Worm (Caenorhabditis elegans) whole organism, L1 larva: ENCODE data around the gene B0393.7.
A peak's percentile ranks its signal among the peaks of the same experiment; 100 is the strongest.

Experiments used
- C04F5.9 ChIP-seq: sonication (generic microtip); optimal IDR thresholded peaks from 2 replicates; lab custom pipeline; 2016; ENCODE audit warnings: missing genetic modification characterization, missing compliant biosample characterization
- C16A3.4 ChIP-seq: fragments of 150-350 bp; optimal IDR thresholded peaks from 2 replicates; lab custom pipeline; 2014; ENCODE audit warnings: missing biosample characterization, missing genetic modification characterization
- C34B4.2 ChIP-seq: sonication (generic microtip); optimal IDR thresholded peaks from 2 replicates; lab custom pipeline; 2017; ENCODE audit warnings: mild to moderate bottlenecking, missing genetic modification characterization, missing compliant biosample characterization
- Y116A8C.19 ChIP-seq: sonication (generic microtip); optimal IDR thresholded peaks from 2 replicates; lab custom pipeline; 2016; ENCODE audit warnings: missing compliant biosample characterization, missing genetic modification characterization, borderline replicate concordance
- aha-1 ChIP-seq: fragments of 150-350 bp; optimal IDR thresholded peaks from 2 replicates; lab custom pipeline; 2014; ENCODE audit warnings: missing biosample characterization, missing genetic modification characterization
- ama-1 ChIP-seq: fragments of 150-350 bp; optimal IDR thresholded peaks from 2 replicates; lab custom pipeline; 2014
- blmp-1 ChIP-seq: fragments of 150-350 bp; optimal IDR thresholded peaks from 2 replicates; lab custom pipeline; 2014; ENCODE audit warnings: missing biosample characterization, missing genetic modification characterization
- ceh-82 ChIP-seq, 3 experiments: fragments of 150-350 bp in 1 of 3; sonication (generic microtip) in 2 of 3; optimal IDR thresholded peaks; 2 replicates each; lab custom pipeline; 2014 to 2017; ENCODE audit warnings: missing biosample characterization in 3 of 3, missing genetic modification characterization in 3 of 3
- ceh-88 ChIP-seq: fragments of 200-800 bp; sonication (Bioruptor generic); IDR thresholded peaks from 2 replicates; pipeline ENCODE4 v1.3.6; 2022; ENCODE audit warnings: missing genetic modification characterization, missing compliant biosample characterization
- ceh-90 ChIP-seq: sonication (generic microtip); optimal IDR thresholded peaks from 2 replicates; lab custom pipeline; 2016; ENCODE audit warnings: missing genetic modification characterization, missing compliant biosample characterization
- ces-1 ChIP-seq: fragments of 150-350 bp; optimal IDR thresholded peaks from 2 replicates; lab custom pipeline; 2014; ENCODE audit warnings: missing biosample characterization, missing genetic modification reagents, missing genetic modification characterization
- dpl-1 ChIP-seq, 3 experiments: fragments of 150-350 bp in 2 of 3; sonication (generic microtip) in 1 of 3; optimal IDR thresholded peaks; 2 replicates each; lab custom pipeline; 2014 to 2017; ENCODE audit warnings: missing biosample characterization in 3 of 3, missing genetic modification characterization in 3 of 3, missing genetic modification reagents in 3 of 3
- dsc-1 ChIP-seq: sonication (generic microtip); optimal IDR thresholded peaks from 2 replicates; lab custom pipeline; 2016; ENCODE audit warnings: mild to moderate bottlenecking, missing genetic modification characterization, missing compliant biosample characterization
- efl-1 ChIP-seq, 4 experiments: fragments of 150-350 bp; optimal IDR thresholded peaks in 3 of 4; peaks in 1 of 4; 1 replicate in 1 of 4; 2 replicates in 3 of 4; lab custom pipeline; 2014; ENCODE audit warnings: missing biosample characterization in 2 of 4, missing genetic modification characterization in 2 of 4, missing genetic modification reagents in 2 of 4
- efl-3 ChIP-seq: fragments of 200-800 bp; sonication (Bioruptor generic); optimal IDR thresholded peaks from 2 replicates; lab custom pipeline; 2018; ENCODE audit warnings: mild to moderate bottlenecking, missing genetic modification characterization, missing compliant biosample characterization
- egl-13 ChIP-seq: sonication (generic microtip); optimal IDR thresholded peaks from 2 replicates; lab custom pipeline; 2016; ENCODE audit warnings: missing genotype, missing genetic modification reagents, missing genetic modification characterization, missing compliant biosample characterization
- egl-27 ChIP-seq, 2 experiments: fragments of 150-350 bp in 1 of 2; sonication (generic microtip); optimal IDR thresholded peaks; 3 replicates each; lab custom pipeline; 2017 to 2018; ENCODE audit warnings: missing biosample characterization in 2 of 2, missing genetic modification characterization in 2 of 2, missing genetic modification reagents in 2 of 2
- elt-2 ChIP-seq: sonication (generic microtip); optimal IDR thresholded peaks from 2 replicates; lab custom pipeline; 2016; ENCODE audit warnings: missing genetic modification characterization, mild to moderate bottlenecking, inconsistent platforms, missing compliant biosample characterization, missing genetic modification reagents
- ets-5 ChIP-seq: fragments of 200-800 bp; sonication (Bioruptor generic); IDR thresholded peaks from 2 replicates; pipeline ENCODE4 v1.3.6; 2022; ENCODE audit warnings: missing genetic modification characterization, missing compliant biosample characterization
- fkh-10 ChIP-seq: sonication (generic microtip); optimal IDR thresholded peaks from 2 replicates; lab custom pipeline; 2017; ENCODE audit warnings: missing biosample characterization, missing genetic modification reagents, missing genetic modification characterization
- fkh-8 ChIP-seq: sonication (generic microtip); optimal IDR thresholded peaks from 2 replicates; lab custom pipeline; 2016; ENCODE audit warnings: mild to moderate bottlenecking, missing genetic modification characterization, missing compliant biosample characterization
- fos-1 ChIP-seq: fragments of 150-350 bp; optimal IDR thresholded peaks from 2 replicates; lab custom pipeline; 2014; ENCODE audit warnings: missing biosample characterization, missing genetic modification characterization
- grh-1 ChIP-seq: fragments of 200-800 bp; sonication (Bioruptor generic); IDR thresholded peaks from 2 replicates; pipeline ENCODE4 v1.3.6; 2022; ENCODE audit warnings: missing genetic modification reagents, missing genetic modification characterization, missing compliant biosample characterization
- hlh-17 ChIP-seq: fragments of 200-800 bp; sonication (Bioruptor generic); optimal IDR thresholded peaks from 2 replicates; lab custom pipeline; 2018; ENCODE audit warnings: missing genetic modification characterization, mild to moderate bottlenecking, missing compliant biosample characterization, moderate library complexity, borderline replicate concordance
- hpl-2 ChIP-seq: fragments of 150-350 bp; optimal IDR thresholded peaks from 2 replicates; lab custom pipeline; 2014; ENCODE audit warnings: missing biosample characterization, missing genetic modification reagents, missing genetic modification characterization
- lin-15B ChIP-seq: fragments of 150-350 bp; sonication (generic microtip); optimal IDR thresholded peaks from 3 replicates; lab custom pipeline; 2014; ENCODE audit warnings: missing biosample characterization, missing genetic modification characterization
- lin-35 ChIP-seq, 2 experiments: fragments of 150-350 bp; optimal IDR thresholded peaks; 2 replicates each; lab custom pipeline; 2014; ENCODE audit warnings: missing biosample characterization in 2 of 2, missing genetic modification characterization in 2 of 2, missing genetic modification reagents in 2 of 2
- lin-39 ChIP-seq: fragments of 150-350 bp; optimal IDR thresholded peaks from 2 replicates; lab custom pipeline; 2014; ENCODE audit warnings: missing biosample characterization, missing genetic modification reagents, missing genetic modification characterization
- lsy-2 ChIP-seq, 2 experiments: fragments of 150-350 bp; optimal IDR thresholded peaks; 2 replicates each; lab custom pipeline; 2014; ENCODE audit warnings: missing biosample characterization in 2 of 2, missing genetic modification characterization in 2 of 2
- mab-9 ChIP-seq: fragments of 200-800 bp; sonication (Bioruptor generic); IDR thresholded peaks from 2 replicates; pipeline ENCODE4 v1.3.6; 2022; ENCODE audit warnings: missing genetic modification reagents, missing genetic modification characterization, missing compliant biosample characterization
- nhr-11 ChIP-seq: fragments of 150-350 bp; optimal IDR thresholded peaks from 2 replicates; lab custom pipeline; 2014; ENCODE audit warnings: missing biosample characterization, missing genetic modification characterization
- nhr-19 ChIP-seq: fragments of 200-800 bp; sonication (Bioruptor generic); conservative IDR thresholded peaks from 2 replicates; pipeline ENCODE4 v1.3.6; 2022; ENCODE audit warnings: missing genetic modification characterization, missing compliant biosample characterization
- nhr-20 ChIP-seq: sonication (generic microtip); optimal IDR thresholded peaks from 2 replicates; lab custom pipeline; 2016; ENCODE audit warnings: mild to moderate bottlenecking, missing genetic modification characterization, missing compliant biosample characterization
- nhr-237 ChIP-seq: fragments of 150-350 bp; optimal IDR thresholded peaks from 2 replicates; lab custom pipeline; 2014; ENCODE audit warnings: missing biosample characterization, missing genetic modification characterization
- nhr-47 ChIP-seq: sonication (generic microtip); optimal IDR thresholded peaks from 2 replicates; lab custom pipeline; 2016; ENCODE audit warnings: mild to moderate bottlenecking, missing genetic modification characterization, moderate library complexity, missing compliant biosample characterization
- nhr-77 ChIP-seq: fragments of 150-350 bp; optimal IDR thresholded peaks from 2 replicates; lab custom pipeline; 2014; ENCODE audit warnings: missing biosample characterization, missing genetic modification characterization
- nhr-84 ChIP-seq: sonication (generic microtip); optimal IDR thresholded peaks from 2 replicates; lab custom pipeline; 2017; ENCODE audit warnings: missing biosample characterization, missing genetic modification characterization
- nhr-85 ChIP-seq: sonication (generic microtip); peaks from one replicate; lab custom pipeline; 2016; ENCODE audit warnings: missing genetic modification characterization, inconsistent platforms, missing compliant biosample characterization
- nhr-90 ChIP-seq: sonication (generic microtip); optimal IDR thresholded peaks from 2 replicates; lab custom pipeline; 2016; ENCODE audit warnings: mild to moderate bottlenecking, missing genetic modification characterization, missing compliant biosample characterization; ENCODE audit not compliant: poor library complexity
- pax-3 ChIP-seq: fragments of 200-800 bp; sonication (Bioruptor generic); optimal IDR thresholded peaks from 2 replicates; lab custom pipeline; 2018; ENCODE audit warnings: mild to moderate bottlenecking, missing genetic modification characterization, moderate library complexity, missing compliant biosample characterization
- skn-1 ChIP-seq: fragments of 150-350 bp; optimal IDR thresholded peaks from 2 replicates; lab custom pipeline; 2014; ENCODE audit warnings: missing biosample characterization, missing genetic modification characterization
- snu-23 ChIP-seq: sonication (generic microtip); optimal IDR thresholded peaks from 2 replicates; lab custom pipeline; 2016; ENCODE audit warnings: missing genetic modification characterization, missing compliant biosample characterization
- swsn-7 ChIP-seq: sonication (generic microtip); optimal IDR thresholded peaks from 2 replicates; lab custom pipeline; 2016; ENCODE audit warnings: missing genetic modification characterization, missing compliant biosample characterization
- tbx-2 ChIP-seq: sonication (generic microtip); optimal IDR thresholded peaks from 2 replicates; lab custom pipeline; 2016; ENCODE audit warnings: missing genetic modification characterization, missing compliant biosample characterization
- tlp-1 ChIP-seq: fragments of 150-350 bp; optimal IDR thresholded peaks from 2 replicates; lab custom pipeline; 2014; ENCODE audit warnings: missing biosample characterization, missing genetic modification characterization
- unc-130 ChIP-seq: fragments of 150-350 bp; optimal IDR thresholded peaks from 2 replicates; lab custom pipeline; 2017; ENCODE audit warnings: missing biosample characterization, missing genetic modification characterization, inconsistent platforms
- unc-30 ChIP-seq: sonication (generic microtip); optimal IDR thresholded peaks from 2 replicates; lab custom pipeline; 2017; ENCODE audit warnings: missing biosample characterization, missing genetic modification characterization
- unc-62 ChIP-seq: fragments of 150-350 bp; optimal IDR thresholded peaks from 2 replicates; lab custom pipeline; 2014; ENCODE audit warnings: missing biosample characterization, missing genetic modification reagents, missing genetic modification characterization
- xbp-1 ChIP-seq: sonication (generic microtip); optimal IDR thresholded peaks from 2 replicates; lab custom pipeline; 2016; ENCODE audit warnings: missing genetic modification characterization, missing compliant biosample characterization
- zag-1 ChIP-seq: fragments of 150-350 bp; optimal IDR thresholded peaks from 2 replicates; lab custom pipeline; 2014; ENCODE audit warnings: missing biosample characterization, missing genetic modification characterization
- zip-4 ChIP-seq: fragments of 200-800 bp; sonication (Bioruptor generic); optimal IDR thresholded peaks from 2 replicates; lab custom pipeline; 2018; ENCODE audit warnings: mild to moderate bottlenecking, missing genetic modification characterization, moderate library complexity, missing compliant biosample characterization
- ztf-11 ChIP-seq, 2 experiments: sonication (generic microtip); optimal IDR thresholded peaks; 2 replicates each; lab custom pipeline; 2016 to 2017; ENCODE audit warnings: missing genetic modification characterization in 2 of 2, missing biosample characterization in 1 of 2, missing compliant biosample characterization in 1 of 2
- ztf-4 ChIP-seq: fragments of 150-350 bp; optimal IDR thresholded peaks from 2 replicates; lab custom pipeline; 2014; ENCODE audit warnings: missing biosample characterization, missing genetic modification characterization

B0393.7 gene

ce11 chrIII:4756983-4757382 is 20.9 kb downstream of the B0393.7 start, which contains the start of gene fbxl-2 (continued):
- TF ChIP-seq skn-1 (tag; lab: Kevin White, UChicago) (peak; percentile 96), nhr-84 (no peak), aha-1 (tag; lab: Kevin White, UChicago) (peak; percentile 47), dsc-1 (tag; lab: Kevin White, UChicago) (peak; percentile 95), elt-2 (tag; lab: Kevin White, UChicago) (peak; percentile 87), egl-27 (tag; optimal IDR thresholded peaks at IDR 0.05; lab: Kevin White, UChicago) (no peak), nhr-20 (tag; lab: Kevin White, UChicago) (peak; percentile 95), nhr-47 (tag; lab: Kevin White, UChicago) (peak; percentile 98), ets-5 (GFP tag; lab: Robert Waterston, UW) (no peak), zag-1 (tag; lab: Kevin White, UChicago) (no peak), grh-1 (GFP tag; lab: Robert Waterston, UW) (peak; percentile 94), efl-1 (optimal IDR thresholded peaks at IDR 0.05; lab: Kevin White, UChicago) (peak; percentile 92 to 100), efl-1 (GFP tag; optimal IDR thresholded peaks at IDR 0.05 in 1 of 2; lab: Kevin White, UChicago) (peak; percentile 99 to 100), pax-3 (tag; lab: Kevin White, UChicago) (peak; percentile 91), mab-9 (GFP tag; lab: Robert Waterston, UW) (peak; percentile 93), snu-23 (GFP tag; lab: Kevin White, UChicago) (peak; percentile 98), lin-35 (GFP tag; optimal IDR thresholded peaks at IDR 0.05; lab: Kevin White, UChicago) (peak; percentile 99 to 100), tbx-2 (tag; lab: Kevin White, UChicago) (peak; percentile 97), ceh-82 (tag; optimal IDR thresholded peaks at IDR 0.05; lab: Kevin White, UChicago) (peak; percentile 97 to 99 (median 98)), nhr-77 (peak; percentile 94), unc-62 (GFP tag; lab: Kevin White, UChicago) (peak; percentile 56), nhr-85 (peak; percentile 97), C16A3.4 (tag; lab: Kevin White, UChicago) (peak; percentile 97), hpl-2 (GFP tag; lab: Kevin White, UChicago) (peak; percentile 30), nhr-11 (peak; percentile 85), nhr-19 (GFP tag; lab: Robert Waterston, UW) (peak; percentile 98), ceh-90 (tag; lab: Kevin White, UChicago) (peak; percentile 41), C04F5.9 (tag; lab: Kevin White, UChicago) (peak; percentile 99), ztf-11 (tag; optimal IDR thresholded peaks at IDR 0.05; lab: Kevin White, UChicago) (peak in 1 of 2 experiments; percentile 88), blmp-1 (peak; percentile 86), unc-30 (tag; lab: Kevin White, UChicago) (no peak), C34B4.2 (tag; lab: Kevin White, UChicago) (peak; percentile 80), ztf-4 (tag; lab: Kevin White, UChicago) (peak; percentile 91), nhr-237 (tag; lab: Kevin White, UChicago) (peak; percentile 90), fos-1 (tag; lab: Kevin White, UChicago) (peak; percentile 87), fkh-10 (GFP tag; lab: Kevin White, UChicago) (peak; percentile 80), lin-39 (tag; lab: Kevin White, UChicago) (peak; percentile 85), hlh-17 (GFP tag; lab: Kevin White, UChicago) (no peak), Y116A8C.19 (tag; lab: Kevin White, UChicago) (no peak), nhr-90 (tag; lab: Kevin White, UChicago) (peak; percentile 95), lin-15B (peak; percentile 98), dpl-1 (GFP tag; optimal IDR thresholded peaks at IDR 0.05; lab: Kevin White, UChicago) (peak; percentile 99 to 100 (median 100)), egl-13 (tag; lab: Kevin White, UChicago) (peak; percentile 89), ama-1 (lab: Kevin White, UChicago) (no peak), xbp-1 (tag; lab: Kevin White, UChicago) (peak; percentile 97), efl-3 (GFP tag; lab: Kevin White, UChicago) (peak; percentile 33), fkh-8 (peak; percentile 96), ceh-88 (peak; percentile 83), zip-4 (GFP tag; lab: Kevin White, UChicago) (peak; percentile 88), lsy-2 (tag; optimal IDR thresholded peaks at IDR 0.05; lab: Kevin White, UChicago) (peak; percentile 97), ces-1 (GFP tag; lab: Kevin White, UChicago) (no peak), swsn-7 (tag; lab: Kevin White, UChicago) (peak; percentile 95), tlp-1 (tag; lab: Kevin White, UChicago) (no peak), unc-130 (tag; lab: Kevin White, UChicago) (peak; percentile 95)
